Worm (Caenorhabditis elegans): ENCODE measurements around the gene mrps-25.
"Not testable (repeated sequence)": the region's sequence is repeated elsewhere in the genome, so short reads cannot be mapped to it uniquely, and the experiment has no call there.

DNA sequence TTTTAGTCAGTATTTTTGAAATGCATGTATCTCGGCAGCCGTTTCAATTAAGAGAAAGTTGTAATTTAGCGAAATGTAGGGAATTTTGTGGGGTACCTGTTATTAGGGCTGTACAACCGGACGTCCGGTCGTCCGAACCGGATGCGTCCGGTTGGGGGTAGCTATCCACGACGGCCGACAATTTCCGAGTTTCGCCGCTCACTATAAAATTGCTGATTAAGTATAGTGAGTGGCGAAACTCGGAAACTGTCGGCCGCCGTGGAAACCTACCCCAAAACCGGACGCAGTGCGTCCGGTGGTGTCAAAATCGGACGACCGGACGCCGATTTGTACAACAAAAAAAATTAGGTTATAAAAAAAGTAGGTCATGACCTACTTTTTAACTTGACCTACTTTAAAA, 5.0 kb downstream of the mrps-25 start:
- not testable (repeated sequence) for TF ChIP-seq unc-62 (GFP tag; optimal IDR thresholded peaks at IDR 0.05 in 1 of 2); unc-62 (tag; optimal IDR thresholded peaks at IDR 0.05); hmg-1.1 (GFP tag; IDR thresholded peaks at IDR 0.05); lin-39 (tag; optimal IDR thresholded peaks at IDR 0.05); nhr-11 (tag; optimal IDR thresholded peaks at IDR 0.05); nhr-25 (tag; optimal IDR thresholded peaks at IDR 0.05; ENCODE audit: borderline replicate concordance, insufficient read depth); mes-2 (tag; optimal IDR thresholded peaks at IDR 0.05; ENCODE audit: poor library complexity, severe bottlenecking); fos-1 (tag; optimal IDR thresholded peaks at IDR 0.05); snpc-4 (tag; optimal IDR thresholded peaks at IDR 0.05); lir-3 (tag; optimal IDR thresholded peaks at IDR 0.05); nhr-76 (tag; optimal IDR thresholded peaks at IDR 0.05); lin-29 (GFP tag; IDR thresholded peaks at IDR 0.05); dpl-1 (GFP tag; optimal IDR thresholded peaks at IDR 0.05); egl-43 (GFP tag; IDR thresholded peaks at IDR 0.05)
